Worm (Caenorhabditis elegans): ENCODE results near the gene C14E2.11.

C14E2.11 gene

ce11 chrX:1791095-1791494 lies 10.2 kb upstream of the C14E2.11 start:
- no peak for TF ChIP-seq ZK546.5 (tag; optimal IDR thresholded peaks at IDR 0.05)
- no peak for TF ChIP-seq mdl-1 (tag; optimal IDR thresholded peaks at IDR 0.05)
- TF ChIP-seq hmg-11 (tag; optimal IDR thresholded peaks at IDR 0.05) = no peak
- TF ChIP-seq skn-1 (tag; optimal IDR thresholded peaks at IDR 0.05) = no peak
- TF ChIP-seq zag-1 (tag; optimal IDR thresholded peaks at IDR 0.05) = no peak
- TF ChIP-seq lin-15B (tag; optimal IDR thresholded peaks at IDR 0.05) = no peak
- no peak for TF ChIP-seq elt-3 (tag; optimal IDR thresholded peaks at IDR 0.05)
- TF ChIP-seq lin-39 (tag; optimal IDR thresholded peaks at IDR 0.05) = no peak
- TF ChIP-seq eor-1 (tag; optimal IDR thresholded peaks at IDR 0.05) = no peak
- TF ChIP-seq nhr-11 (tag; optimal IDR thresholded peaks at IDR 0.05) = no peak
- no peak for TF ChIP-seq unc-62 (GFP tag; optimal IDR thresholded peaks at IDR 0.05)
- no peak for TF ChIP-seq nhr-28 (tag; optimal IDR thresholded peaks at IDR 0.05)

ce11 chrX:1796067-1796466 lies 5.2 kb upstream of the C14E2.11 start:
- TF ChIP-seq ceh-9 (tag; optimal IDR thresholded peaks at IDR 0.05) = no peak
- TF ChIP-seq tbx-2 (tag; optimal IDR thresholded peaks at IDR 0.05) = no peak
- no peak for TF ChIP-seq nhr-43 (tag; optimal IDR thresholded peaks at IDR 0.05; ENCODE audit: poor library complexity, severe bottlenecking)
- no peak for TF ChIP-seq lin-15B (tag; optimal IDR thresholded peaks at IDR 0.05)
- TF ChIP-seq nhr-77 (tag; optimal IDR thresholded peaks at IDR 0.05) = no peak
- no peak for TF ChIP-seq daf-12 (tag; optimal IDR thresholded peaks at IDR 0.05)
- no peak for TF ChIP-seq elt-1 (tag; optimal IDR thresholded peaks at IDR 0.05)
- TF ChIP-seq lsy-12 (tag; optimal IDR thresholded peaks at IDR 0.05) = no peak
- no peak for TF ChIP-seq nhr-25 (tag; optimal IDR thresholded peaks at IDR 0.05)
- TF ChIP-seq nhr-23 (tag; optimal IDR thresholded peaks at IDR 0.05) = no peak
- no peak for TF ChIP-seq nhr-12 (tag; optimal IDR thresholded peaks at IDR 0.05)
- TF ChIP-seq snpc-4 (tag; optimal IDR thresholded peaks at IDR 0.05) = no peak
- no peak for TF ChIP-seq elt-2 (tag; optimal IDR thresholded peaks at IDR 0.05)
- no peak for TF ChIP-seq fkh-2 (tag; optimal IDR thresholded peaks at IDR 0.05)
- no peak for TF ChIP-seq egl-27 (tag; optimal IDR thresholded peaks at IDR 0.05)

ce11 chrX:1798543-1798942 lies 2.7 kb upstream of the C14E2.11 start:
- TF ChIP-seq nhr-12 (tag; optimal IDR thresholded peaks at IDR 0.05) (no peak), elt-3 (tag; optimal IDR thresholded peaks at IDR 0.05) (no peak), egl-27 (tag; optimal IDR thresholded peaks at IDR 0.05) (no peak), elt-1 (tag; optimal IDR thresholded peaks at IDR 0.05) (no peak), daf-12 (tag; optimal IDR thresholded peaks at IDR 0.05) (no peak), nhr-77 (tag; optimal IDR thresholded peaks at IDR 0.05) (no peak), elt-2 (tag; optimal IDR thresholded peaks at IDR 0.05) (no peak), sea-2 (GFP tag; optimal IDR thresholded peaks at IDR 0.05) (no peak), nhr-76 (tag; optimal IDR thresholded peaks at IDR 0.05) (no peak), fkh-10 (GFP tag; optimal IDR thresholded peaks at IDR 0.05) (no peak), nfya-1 (tag; optimal IDR thresholded peaks at IDR 0.05; ENCODE audit: insufficient read depth) (no peak), pha-4 (tag; optimal IDR thresholded peaks at IDR 0.05) (no peak), nhr-67 (tag; optimal IDR thresholded peaks at IDR 0.05) (no peak)

ce11 chrX:1811436-1811835 lies 10.2 kb downstream of the C14E2.11 start, which contains the start of gene C14E2.3:
Gene C14E2.3 (minus strand): TSS chrX:1811536.
- TF ChIP-seq unc-39 (tag; optimal IDR thresholded peaks at IDR 0.05) = no peak
- TF ChIP-seq unc-62 (GFP tag; optimal IDR thresholded peaks at IDR 0.05) = no peak
- no peak for TF ChIP-seq snpc-4 (tag; optimal IDR thresholded peaks at IDR 0.05)
- TF ChIP-seq elt-3 (tag; optimal IDR thresholded peaks at IDR 0.05) = no peak
- TF ChIP-seq nhr-77 (tag; optimal IDR thresholded peaks at IDR 0.05) = no peak
- TF ChIP-seq ztf-4 (tag; optimal IDR thresholded peaks at IDR 0.05) = no peak
- no peak for TF ChIP-seq lin-39 (tag; optimal IDR thresholded peaks at IDR 0.05)
- TF ChIP-seq jun-1 (tag; optimal IDR thresholded peaks at IDR 0.05) = no peak
- TF ChIP-seq lsy-12 (tag; optimal IDR thresholded peaks at IDR 0.05) = no peak
- TF ChIP-seq R02D3.7 (tag; optimal IDR thresholded peaks at IDR 0.05) = no peak
- no peak for TF ChIP-seq ceh-82 (tag; optimal IDR thresholded peaks at IDR 0.05)
